Worm (Caenorhabditis elegans) whole organism, midembryonic: ENCODE data around the gene hlh-4.

Experiments used
- T22C8.4 ChIP-seq: fragments of 200-800 bp; sonication (Bioruptor generic); IDR thresholded peaks from 2 replicates; pipeline ENCODE4 v1.3.6; 2022; ENCODE audit warnings: missing genetic modification characterization, missing compliant biosample characterization
- flt-1 ChIP-seq: fragments of 200-800 bp; sonication (Bioruptor generic); IDR thresholded peaks from 2 replicates; pipeline ENCODE4 v1.3.6; 2022; ENCODE audit warnings: missing genetic modification characterization, missing compliant biosample characterization
- ztf-23 ChIP-seq: fragments of 200-800 bp; sonication (Bioruptor generic); IDR thresholded peaks from 2 replicates; pipeline ENCODE4 v1.3.6; 2022; ENCODE audit warnings: missing genetic modification reagents, missing genetic modification characterization, missing compliant biosample characterization
- ztf-29 ChIP-seq: fragments of 200-800 bp; sonication (Bioruptor generic); IDR thresholded peaks from 2 replicates; pipeline ENCODE4 v1.3.6; 2022; ENCODE audit warnings: missing genetic modification reagents, missing genetic modification characterization, missing compliant biosample characterization

ce11 chrIII:9690044-9690443 lies 48.8 kb downstream of the hlh-4 start, which contains the start of gene best-5:
- no peak for TF ChIP-seq ztf-29 (GFP tag; lab: Robert Waterston, UW)
- no peak for TF ChIP-seq ztf-23 (GFP tag; lab: Robert Waterston, UW)
- no peak for TF ChIP-seq T22C8.4 (GFP tag; lab: Robert Waterston, UW)
- TF ChIP-seq flt-1 = no peak
